Worm (Caenorhabditis elegans) whole organism, late embryonic: ENCODE data around the gene mcm-10.

ENCODE experiments used
- F13H6.1 ChIP-seq: sonication (generic microtip); optimal IDR thresholded peaks from 2 replicates; lab custom pipeline; 2016; ENCODE audit warnings: missing genetic modification characterization, missing compliant biosample characterization
- K02D7.2 ChIP-seq: sonication (generic microtip); optimal IDR thresholded peaks from 2 replicates; lab custom pipeline; 2017; ENCODE audit warnings: mild to moderate bottlenecking, missing genetic modification characterization, missing compliant biosample characterization
- ama-1 ChIP-seq: fragments of 150-350 bp; optimal IDR thresholded peaks from 2 replicates; lab custom pipeline; 2014
- ceh-18 ChIP-seq: sonication (generic microtip); optimal IDR thresholded peaks from 2 replicates; lab custom pipeline; 2016; ENCODE audit warnings: missing genetic modification characterization, missing compliant biosample characterization
- ceh-31 ChIP-seq: sonication (generic microtip); optimal IDR thresholded peaks from 2 replicates; lab custom pipeline; 2016; ENCODE audit warnings: missing genetic modification characterization, missing compliant biosample characterization
- fkh-6 ChIP-seq: sonication (generic microtip); optimal IDR thresholded peaks from 2 replicates; lab custom pipeline; 2016; ENCODE audit warnings: missing genetic modification characterization, missing compliant biosample characterization
- hlh-30 ChIP-seq: sonication (generic microtip); optimal IDR thresholded peaks from 2 replicates; lab custom pipeline; 2017; ENCODE audit warnings: antibody characterized with exemption, missing genetic modification characterization, missing compliant biosample characterization; ENCODE audit not compliant: insufficient read depth
- madf-2 ChIP-seq: sonication (generic microtip); optimal IDR thresholded peaks from 2 replicates; lab custom pipeline; 2017; ENCODE audit warnings: missing genetic modification characterization, missing compliant biosample characterization
- nhr-11 ChIP-seq: fragments of 150-350 bp; optimal IDR thresholded peaks from 2 replicates; lab custom pipeline; 2014; ENCODE audit warnings: missing biosample characterization, missing genetic modification characterization
- pha-2 ChIP-seq: sonication (generic microtip); optimal IDR thresholded peaks from 2 replicates; lab custom pipeline; 2017; ENCODE audit warnings: mild to moderate bottlenecking, missing genetic modification characterization, missing compliant biosample characterization
- rnt-1 ChIP-seq: sonication (generic microtip); optimal IDR thresholded peaks from 2 replicates; lab custom pipeline; 2016; ENCODE audit warnings: missing genetic modification characterization, missing compliant biosample characterization
- syd-9 ChIP-seq: sonication (generic microtip); optimal IDR thresholded peaks from 2 replicates; lab custom pipeline; 2016; ENCODE audit warnings: mild to moderate bottlenecking, missing genetic modification characterization, moderate library complexity, missing compliant biosample characterization
- unc-86 ChIP-seq: sonication (generic microtip); optimal IDR thresholded peaks from 2 replicates; lab custom pipeline; 2016; ENCODE audit warnings: missing genetic modification characterization, missing compliant biosample characterization

- no peak for TF ChIP-seq fkh-6 (tag; lab: Kevin White, UChicago)
- TF ChIP-seq nhr-11 (tag; lab: Kevin White, UChicago): no peak
- TF ChIP-seq syd-9: no peak
- no peak for TF ChIP-seq hlh-30 (tag; lab: Kevin White, UChicago)
- TF ChIP-seq madf-2 (tag; lab: Kevin White, UChicago): no peak
- TF ChIP-seq unc-86 (tag; lab: Kevin White, UChicago): no peak
- no peak for TF ChIP-seq rnt-1 (tag; lab: Kevin White, UChicago)
- TF ChIP-seq pha-2 (tag; lab: Kevin White, UChicago): no peak
- no peak for TF ChIP-seq ceh-18
- TF ChIP-seq F13H6.1: no peak
- no peak for TF ChIP-seq ceh-31 (tag; lab: Kevin White, UChicago)
- no peak for TF ChIP-seq ama-1
- TF ChIP-seq K02D7.2 (tag; lab: Kevin White, UChicago): no peak
These were observed 32.9 kb downstream of the mcm-10 start for ce11 chrIII:11350107-11350826.
